Fruit fly (Drosophila melanogaster) S2 (cell line): ENCODE results near the gene CG14982.
A peak's percentile ranks its signal among the peaks of the same experiment; 100 is the strongest.

Experiments used
- CG8478 ChIP-seq: fragments of >200 bp; optimal IDR thresholded peaks from 2 replicates; lab custom pipeline; 2018
- CTCF ChIP-seq, 2 experiments: fragments of >200 bp; optimal IDR thresholded peaks; 2 replicates each; lab custom pipeline; 2018

The CG14982 gene

DNA sequence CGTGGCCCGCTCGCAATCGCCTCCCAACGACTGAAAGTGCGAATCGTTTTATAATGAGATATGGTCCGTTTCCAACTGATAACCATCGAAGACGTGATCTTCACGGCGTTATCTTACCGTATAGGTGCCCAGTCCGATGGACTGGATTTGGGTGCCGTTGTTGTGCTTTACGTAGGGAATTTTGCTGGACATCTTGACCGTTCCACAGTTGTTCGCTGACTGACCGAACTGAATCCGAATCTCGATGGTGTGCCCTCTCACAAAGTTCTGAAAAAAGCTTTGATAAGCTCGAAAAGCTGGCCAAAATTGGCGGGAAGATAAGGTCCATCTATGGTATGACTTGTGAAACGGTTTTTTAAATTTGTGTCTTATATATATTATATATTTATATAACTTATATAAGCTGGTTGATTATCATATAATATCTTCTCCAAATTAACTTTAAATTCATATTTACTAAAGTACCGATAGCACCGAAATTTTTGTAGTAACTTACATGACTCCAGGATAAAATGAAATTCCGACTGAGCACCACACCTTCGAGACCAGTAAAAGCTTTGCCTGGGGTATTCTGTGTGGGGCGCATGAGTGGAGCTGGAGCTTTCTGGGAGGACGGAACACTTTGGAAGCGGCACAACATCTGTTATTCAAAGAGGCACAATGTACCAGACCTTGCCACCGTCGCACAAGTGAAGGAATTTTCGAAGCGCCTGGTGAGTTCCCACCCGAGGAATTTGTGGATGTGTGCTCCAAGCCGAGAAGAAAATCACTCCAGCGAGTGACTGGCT lies at the start of gene CG14982, which contains the start of gene CG10863:
Gene CG14982 (plus strand): TSS at position 470 of the 788 bp plus-strand sequence.
Gene CG10863 (minus strand): TSS at position 225 of the 788 bp plus-strand sequence.
- TF ChIP-seq CG8478 (lab: Kevin White, UChicago) = no peak
- no peak for TF ChIP-seq CTCF (optimal IDR thresholded peaks at IDR 0.05; lab: Kevin White, UChicago)

DNA sequence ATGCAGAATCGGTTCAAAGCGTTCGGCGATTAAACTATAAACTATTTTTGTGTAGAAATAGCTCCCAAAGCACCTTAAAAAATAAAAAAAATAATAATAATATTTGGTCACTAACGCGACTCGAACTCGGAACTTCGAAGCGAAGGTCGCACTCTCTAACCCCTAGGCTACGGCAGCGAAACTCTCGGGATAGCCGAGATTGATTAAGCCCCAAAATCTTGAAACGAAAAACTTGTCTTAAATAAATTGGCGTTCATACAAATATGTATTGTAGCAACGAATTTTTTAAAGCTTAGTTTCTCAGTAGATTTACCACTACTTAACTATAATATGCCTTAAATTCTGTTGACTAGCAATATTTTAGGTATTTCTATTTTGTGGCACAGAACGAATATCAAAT lies 48.1 kb upstream of the CG14982 start:
- TF ChIP-seq CTCF (optimal IDR thresholded peaks at IDR 0.05; lab: Kevin White, UChicago) (no peak), CG8478 (lab: Kevin White, UChicago) (no peak)

DNA sequence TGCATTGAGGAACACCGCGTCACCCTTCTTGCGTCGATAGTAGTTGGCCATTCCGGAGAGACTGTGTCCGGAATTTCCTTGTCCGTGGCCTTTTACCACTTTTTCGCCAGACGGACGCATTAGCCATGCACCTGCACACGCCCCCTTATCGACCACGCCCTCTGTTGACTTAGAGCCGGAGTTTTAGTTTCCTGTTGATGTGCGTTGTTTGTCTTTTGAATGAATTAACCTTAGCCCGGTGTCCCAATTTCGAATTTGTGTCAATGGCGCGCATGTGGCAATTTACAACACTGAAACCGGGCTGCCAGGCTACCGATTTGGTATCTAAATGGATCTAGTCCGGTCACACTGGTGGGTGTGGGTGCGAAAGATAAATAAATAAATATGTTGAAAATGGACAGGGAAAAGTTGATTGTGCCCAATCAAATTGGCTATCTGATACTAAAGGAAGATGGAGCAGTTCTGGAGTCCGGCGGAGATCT lies 45.9 kb upstream of the CG14982 start, which contains the start of the genes Gr63a and Lamtor4:
Gene Gr63a (minus strand): TSS at position 51 of the 482 bp plus-strand sequence.
Gene Lamtor4 (plus strand): TSS at position 348 of the 482 bp plus-strand sequence.
- no peak for TF ChIP-seq CG8478 (lab: Kevin White, UChicago)
- peak in 1 of 2 experiments; percentile 1 for TF ChIP-seq CTCF (optimal IDR thresholded peaks at IDR 0.05; lab: Kevin White, UChicago)

DNA sequence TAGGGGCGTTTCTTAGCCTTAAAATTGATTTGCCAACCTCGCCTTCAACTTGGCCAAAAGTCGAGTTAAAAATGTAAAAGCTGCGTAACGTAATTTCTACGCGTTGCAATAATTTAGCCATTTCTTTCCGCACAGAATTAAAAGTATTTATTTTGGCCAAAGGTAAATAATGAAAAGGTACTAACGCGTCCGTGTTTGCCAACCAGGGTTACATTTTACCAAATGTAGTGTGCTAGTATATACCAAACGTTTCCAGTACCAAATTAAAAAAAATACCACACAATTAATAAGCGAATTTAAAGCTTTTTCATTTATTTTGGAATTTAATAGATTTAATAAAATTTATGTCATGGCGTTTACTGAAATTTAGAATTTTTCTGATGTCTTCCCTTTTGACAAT lies 43.5 kb upstream of the CG14982 start, which contains the start of gene Ccz1:
Gene Ccz1 (minus strand): TSS at position 179 of the 400 bp plus-strand sequence.
- no peak for TF ChIP-seq CG8478 (lab: Kevin White, UChicago)
- no peak for TF ChIP-seq CTCF (optimal IDR thresholded peaks at IDR 0.05; lab: Kevin White, UChicago)

DNA sequence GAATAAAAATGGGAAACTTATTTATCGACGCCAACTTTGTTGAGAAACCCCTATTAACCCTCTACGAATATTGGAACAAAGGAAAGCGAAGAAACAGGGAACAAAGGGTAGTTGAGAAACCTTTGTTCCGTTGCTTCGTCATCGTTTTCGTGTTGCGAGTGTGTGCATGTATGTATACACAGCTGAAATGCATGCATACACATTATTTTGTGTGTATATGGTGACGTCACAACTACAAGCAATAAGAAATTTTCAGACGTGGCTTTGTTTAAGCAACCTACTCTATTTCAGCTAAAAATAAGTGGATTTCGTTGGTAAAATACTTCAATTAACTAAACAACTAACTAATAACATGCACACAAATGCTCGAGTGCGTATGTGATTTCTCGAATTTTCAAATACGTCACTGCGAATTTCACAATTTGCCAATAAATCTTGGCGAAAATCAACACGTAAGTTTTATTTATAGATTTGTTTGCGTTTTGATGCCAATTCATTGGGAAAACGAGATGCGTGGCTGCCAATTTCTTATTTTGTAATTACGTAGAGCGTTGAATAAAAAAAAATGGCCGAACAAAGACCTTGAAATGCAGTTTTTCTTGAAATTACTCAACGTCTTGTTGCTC lies 40.5 kb upstream of the CG14982 start:
- TF ChIP-seq CG8478 (lab: Kevin White, UChicago) (no peak), CTCF (optimal IDR thresholded peaks at IDR 0.05; lab: Kevin White, UChicago) (no peak)

DNA sequence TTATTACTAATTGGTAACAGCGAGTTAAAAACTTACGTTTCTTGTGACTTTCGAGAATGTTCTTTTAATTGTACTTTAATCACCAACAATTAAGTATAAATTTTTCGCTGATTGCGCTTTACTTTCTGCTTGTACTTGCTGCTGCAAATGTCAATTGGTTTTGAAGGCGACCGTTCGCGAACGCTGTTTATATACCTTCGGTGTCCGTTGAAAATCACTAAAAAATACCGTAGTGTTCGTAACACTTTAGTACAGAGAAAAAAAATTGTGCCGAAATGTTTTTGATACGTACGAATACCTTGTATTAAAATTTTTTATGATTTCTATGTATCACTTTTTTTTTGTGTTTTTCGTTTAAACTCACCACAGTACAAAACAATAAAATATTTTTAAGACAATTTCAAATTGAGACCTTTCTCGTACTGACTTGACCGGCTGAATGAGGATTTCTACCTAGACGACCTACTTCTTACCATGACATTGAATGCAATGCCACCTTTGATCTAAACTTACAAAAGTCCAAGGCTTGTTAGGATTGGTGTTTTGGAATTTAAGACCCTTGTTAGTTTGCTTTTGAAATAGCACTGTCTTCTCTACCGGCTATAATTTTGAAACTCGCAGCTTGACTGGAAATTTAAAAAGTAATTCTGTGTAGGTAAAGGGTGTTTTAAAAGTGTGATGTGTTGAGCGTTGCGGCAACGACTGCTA lies 39.9 kb upstream of the CG14982 start, which contains the start of gene Ubi-p63E:
Gene Ubi-p63E (minus strand): TSS at position 694 of the 708 bp plus-strand sequence.
- TF ChIP-seq CG8478 (lab: Kevin White, UChicago) = no peak
- TF ChIP-seq CTCF (optimal IDR thresholded peaks at IDR 0.05; lab: Kevin White, UChicago) = no peak

DNA sequence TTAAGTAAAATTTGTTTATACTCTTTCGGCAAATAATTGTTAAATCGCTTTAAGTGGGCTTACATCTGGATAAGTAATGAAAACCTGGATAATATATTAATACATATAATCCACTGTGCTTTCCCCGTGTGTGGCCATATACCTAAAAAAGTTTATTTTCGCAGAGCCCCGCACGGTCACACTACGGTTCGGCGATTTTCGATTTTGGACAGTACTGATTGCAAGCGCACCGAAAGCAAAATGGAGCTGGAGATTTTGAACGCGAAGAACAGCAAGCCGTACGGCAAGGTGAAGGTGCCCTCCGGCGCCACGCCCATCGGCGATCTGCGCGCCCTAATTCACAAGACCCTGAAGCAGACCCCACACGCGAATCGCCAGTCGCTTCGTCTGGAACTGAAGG lies 39.2 kb upstream of the CG14982 start, which contains the start of gene Sc2:
Gene Sc2 (plus strand): TSS at position 192 of the 400 bp plus-strand sequence.
- TF ChIP-seq CG8478 (lab: Kevin White, UChicago) = no peak
- TF ChIP-seq CTCF (optimal IDR thresholded peaks at IDR 0.05; lab: Kevin White, UChicago) = no peak

DNA sequence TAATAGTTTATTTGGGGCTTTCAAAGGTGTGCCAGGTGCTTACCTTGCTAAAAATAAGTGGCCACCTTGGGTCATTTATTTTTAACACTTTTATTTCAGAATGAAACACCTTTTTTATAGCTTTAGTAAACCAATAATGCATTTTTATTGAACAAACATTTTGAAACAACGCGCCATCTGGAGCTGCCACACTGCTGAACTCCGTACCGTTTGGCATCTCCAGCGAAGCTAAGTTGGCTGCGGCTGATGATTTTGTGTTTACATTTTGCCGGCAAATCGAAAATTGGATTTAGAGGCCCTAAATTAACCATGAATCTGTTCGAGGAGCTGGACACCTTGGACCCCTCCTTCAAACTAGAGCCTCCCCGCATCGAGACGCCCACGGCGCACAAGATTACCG lies 37.4 kb upstream of the CG14982 start, which contains the start of gene ida:
Gene ida (plus strand): TSS at position 234 of the 400 bp plus-strand sequence.
- peak in 1 of 2 experiments; percentile 27 for TF ChIP-seq CTCF (optimal IDR thresholded peaks at IDR 0.05; lab: Kevin White, UChicago)
- no peak for TF ChIP-seq CG8478 (lab: Kevin White, UChicago)

DNA sequence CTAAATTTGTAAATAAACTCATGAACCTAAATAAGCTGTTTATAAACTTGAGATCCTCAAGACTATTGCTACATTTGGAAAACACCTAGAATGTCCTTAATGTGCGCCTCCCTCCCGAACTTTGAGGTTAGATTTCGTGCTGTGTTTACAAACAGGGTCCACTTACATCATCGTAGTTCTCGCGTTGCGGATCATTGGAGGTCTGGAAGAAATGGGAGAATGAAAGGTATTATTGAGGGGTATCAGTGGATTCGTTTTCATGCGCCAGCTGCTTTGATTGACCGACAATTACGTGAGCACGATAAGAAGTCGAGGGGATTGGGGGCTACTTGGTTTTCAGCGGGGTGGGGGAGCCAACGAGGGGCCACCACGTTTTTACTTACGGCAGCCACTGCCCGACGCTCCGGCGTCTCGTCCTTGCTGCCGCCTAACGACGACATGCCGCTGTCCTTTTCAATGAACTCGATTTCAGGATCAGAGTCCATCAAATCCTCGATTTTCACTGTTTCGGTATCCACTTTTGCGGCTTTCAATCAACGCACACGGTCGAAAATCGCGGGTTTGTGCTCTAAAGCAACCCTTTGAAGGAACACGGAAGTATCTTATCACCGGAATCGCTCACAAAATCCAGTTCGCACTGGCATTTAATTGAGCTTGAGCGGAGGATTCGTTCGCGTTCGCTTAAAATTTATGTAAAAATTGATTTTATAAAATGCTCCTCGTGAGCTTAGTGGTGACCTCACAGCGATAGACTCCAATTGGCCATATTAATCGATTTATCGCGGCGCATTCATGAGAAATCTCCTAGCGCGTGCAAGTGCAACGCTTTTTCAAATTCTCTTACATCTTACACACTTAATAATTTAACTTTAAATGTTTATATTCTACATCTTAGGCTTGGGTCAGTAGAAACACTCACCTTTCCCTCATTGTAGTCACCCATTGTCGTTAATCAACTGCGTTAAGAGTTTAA lies 33.4 kb upstream of the CG14982 start:
- TF ChIP-seq CG8478 (lab: Kevin White, UChicago) (no peak), CTCF (optimal IDR thresholded peaks at IDR 0.05; lab: Kevin White, UChicago) (no peak)

DNA sequence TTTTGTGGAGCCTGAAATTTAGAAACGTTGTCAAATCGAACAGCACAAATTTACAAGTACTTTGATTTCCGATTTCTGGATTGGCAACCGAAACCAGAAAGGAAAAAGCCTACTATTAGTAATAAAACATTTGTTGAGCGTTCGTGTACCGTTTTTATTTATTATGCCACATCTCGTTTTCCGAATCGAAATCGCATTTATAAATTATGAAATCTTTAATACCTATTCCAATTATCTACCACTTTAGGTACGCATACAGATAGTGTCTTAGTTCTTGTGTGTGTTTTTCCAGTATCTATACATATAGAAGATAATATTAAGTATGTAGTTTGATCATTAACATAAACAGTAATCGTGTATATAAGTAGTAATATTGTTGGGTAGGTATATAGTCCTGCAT lies 32.7 kb upstream of the CG14982 start, which contains the start of gene mge:
Gene mge (minus strand): TSS at position 101 of the 400 bp plus-strand sequence.
- TF ChIP-seq CTCF (optimal IDR thresholded peaks at IDR 0.05; lab: Kevin White, UChicago) (no peak), CG8478 (lab: Kevin White, UChicago) (no peak)

DNA sequence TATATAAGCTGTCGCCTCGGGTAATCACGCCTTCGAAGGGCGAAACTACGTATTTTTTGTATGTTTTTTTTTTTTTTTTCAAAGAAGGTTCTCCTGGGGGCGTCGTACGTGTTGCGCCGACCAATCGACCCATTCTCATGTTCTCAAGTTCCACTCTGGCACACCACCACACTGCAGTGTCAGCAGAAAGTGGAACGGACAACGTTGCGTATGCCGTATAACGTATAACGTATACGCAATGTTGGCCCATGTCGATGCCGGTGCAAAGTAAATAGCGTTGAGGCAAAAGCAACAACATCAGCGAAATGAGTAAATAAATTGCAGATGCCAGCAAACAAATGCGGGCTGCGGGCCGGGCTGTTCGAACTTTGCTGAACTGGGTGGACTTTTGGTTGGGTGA lies 30.4 kb upstream of the CG14982 start:
- TF ChIP-seq CTCF (optimal IDR thresholded peaks at IDR 0.05; lab: Kevin White, UChicago) (no peak), CG8478 (lab: Kevin White, UChicago) (no peak)

DNA sequence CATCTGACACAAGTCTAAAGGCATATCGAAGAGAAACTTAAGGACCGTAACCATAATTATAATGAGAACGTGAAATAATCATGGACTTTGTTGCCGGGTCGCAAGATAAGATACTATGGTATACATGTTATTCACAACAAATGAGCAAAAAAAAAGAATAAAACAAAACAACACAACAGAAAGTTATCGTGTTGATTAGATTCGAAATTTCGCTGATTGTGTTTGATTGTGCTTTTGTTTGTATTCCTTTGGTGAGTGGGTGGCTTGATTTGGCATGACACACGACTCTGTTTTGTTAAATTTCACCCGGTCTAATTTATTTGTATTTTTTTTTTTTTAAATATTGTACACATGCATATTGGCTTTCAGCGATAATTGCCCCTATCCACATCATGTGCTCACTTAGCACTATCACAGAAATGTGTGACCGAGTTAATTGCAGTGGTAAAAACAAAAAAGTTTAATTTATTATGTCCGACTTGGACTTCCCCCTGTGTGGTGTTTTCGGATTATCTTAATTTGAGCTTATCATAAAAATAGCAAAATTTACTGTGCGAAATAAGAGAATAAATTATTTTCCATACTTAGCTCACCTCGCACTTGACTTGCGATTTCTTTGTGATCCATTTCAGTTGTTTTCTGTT lies 18.8 kb upstream of the CG14982 start:
- no peak for TF ChIP-seq CG8478 (lab: Kevin White, UChicago)
- TF ChIP-seq CTCF (optimal IDR thresholded peaks at IDR 0.05; lab: Kevin White, UChicago) = no peak
